Fruit fly (Drosophila melanogaster): ENCODE results near the gene msd5.
A peak's percentile ranks its signal among the peaks of the same experiment; 100 is the strongest.

msd5 gene

DNA sequence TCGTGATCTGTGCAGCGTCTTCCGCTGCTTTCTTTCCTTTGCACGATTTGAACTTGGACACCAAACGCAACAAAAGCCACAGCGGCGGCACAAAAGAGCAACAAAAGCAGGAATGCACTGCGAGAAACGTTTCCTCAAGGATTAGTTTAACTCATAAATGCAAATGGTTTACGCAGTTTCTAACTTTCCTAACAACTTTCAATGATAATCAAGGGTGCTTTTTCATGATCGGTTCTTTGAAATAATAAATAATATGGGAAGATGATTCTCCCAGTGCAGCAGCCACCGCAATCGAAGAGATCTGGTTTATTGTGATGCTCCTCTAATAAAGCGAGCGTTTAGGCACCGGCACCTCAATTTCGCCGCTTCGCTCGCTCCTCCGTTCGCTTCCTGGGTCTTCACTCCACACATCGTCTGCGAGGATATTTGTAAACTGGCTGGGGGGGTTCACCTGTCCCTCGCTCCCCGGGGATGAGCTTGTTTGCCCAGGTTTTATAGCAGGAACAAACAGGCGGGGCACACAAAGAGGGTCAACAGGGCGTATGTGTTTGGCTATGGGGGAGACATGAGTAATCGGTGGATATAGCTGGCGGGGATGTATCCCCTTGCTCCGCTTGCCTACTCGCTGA, 13.7 kb downstream of the msd5 start (continued):
- peak; percentile 76 for TF ChIP-seq CG12219 (GFP tag; optimal IDR thresholded peaks at IDR 0.05)
- 0 out of 3 replicates have a peak, but pooled peaks have one; percentile 37 for TF ChIP-seq CG6791 (GFP tag; IDR thresholded peaks at IDR 0.05; ENCODE audit: partially characterized antibody)
- TF ChIP-seq sna (GFP tag; IDR thresholded peaks at IDR 0.05; ENCODE audit: partially characterized antibody): no peak
- no peak for TF ChIP-seq toy (GFP tag; IDR thresholded peaks at IDR 0.05)
- TF ChIP-seq dm (GFP tag; optimal IDR thresholded peaks at IDR 0.05): peak; percentile 25
- TF ChIP-seq HLH4C (GFP tag; IDR thresholded peaks at IDR 0.05; ENCODE audit: partially characterized antibody): no peak
- TF ChIP-seq CG1602 (GFP tag; optimal IDR thresholded peaks at IDR 0.05): peak; percentile 60
- no peak for TF ChIP-seq CkIIα-i1 (GFP tag; IDR thresholded peaks at IDR 0.05)
- TF ChIP-seq CG8359 (GFP tag; optimal IDR thresholded peaks at IDR 0.05; ENCODE audit: borderline replicate concordance): peak; percentile 66
- no peak for TF ChIP-seq CG14965 (GFP tag; optimal IDR thresholded peaks at IDR 0.05; ENCODE audit: borderline replicate concordance)

DNA sequence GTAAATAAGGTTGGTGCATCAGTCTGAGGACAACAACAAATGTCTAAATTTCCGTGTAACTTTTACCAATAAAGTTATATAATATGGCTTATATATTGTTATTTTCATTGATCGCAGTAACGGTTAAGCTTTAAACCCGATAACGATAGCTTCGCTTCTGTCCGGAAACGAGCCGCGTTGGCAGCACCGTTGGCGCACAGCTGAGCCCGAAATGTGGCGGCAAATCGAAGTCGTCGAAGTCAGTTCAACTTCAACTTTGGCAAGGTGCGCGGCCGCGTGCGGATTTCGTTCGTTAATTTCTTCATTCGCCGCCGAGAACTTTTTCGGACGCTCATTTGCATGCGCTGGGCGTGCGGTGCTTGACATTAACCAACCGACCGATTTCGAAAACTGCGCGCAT, 14.7 kb downstream of the msd5 start, which contains the start of gene Myo61F:
TSS of gene Myo61F (plus strand) at position 240 of the 400 bp plus-strand sequence.
- TF ChIP-seq CG7556 (GFP tag; optimal IDR thresholded peaks at IDR 0.05) (no peak), Hmr (GFP tag; optimal IDR thresholded peaks at IDR 0.05) (no peak), B-H1 (GFP tag; IDR thresholded peaks at IDR 0.05) (no peak), Hr78 (GFP tag; optimal IDR thresholded peaks at IDR 0.05) (peak in 1 of 2 experiments; percentile 38), Adf1 (GFP tag; IDR thresholded peaks at IDR 0.05) (peak; percentile 88), Tbp (GFP tag; optimal IDR thresholded peaks at IDR 0.05) (no peak), CG14014 (GFP tag; IDR thresholded peaks at IDR 0.05) (no peak), Antp (GFP tag; optimal IDR thresholded peaks at IDR 0.05) (no peak), unc-4 (GFP tag; IDR thresholded peaks at IDR 0.05; ENCODE audit: partially characterized antibody) (peak; percentile 53), Sin3A (optimal IDR thresholded peaks at IDR 0.05) (no peak), ind (GFP tag; optimal IDR thresholded peaks at IDR 0.05) (no peak), gce (GFP tag; IDR thresholded peaks at IDR 0.05) (0 out of 3 replicates have a peak, but pooled peaks have one; percentile 23), hbn (GFP tag; IDR thresholded peaks at IDR 0.05; ENCODE audit: partially characterized antibody) (peak; percentile 48), B-H2 (GFP tag; optimal IDR thresholded peaks at IDR 0.05) (peak; percentile 32), knrl (GFP tag; IDR thresholded peaks at IDR 0.05; ENCODE audit: partially characterized antibody) (0 out of 3 replicates have a peak, but pooled peaks have one; percentile 23), wor (GFP tag; IDR thresholded peaks at IDR 0.05) (no peak), CG15514 (GFP tag; optimal IDR thresholded peaks at IDR 0.05) (peak; percentile 63), sna (GFP tag; IDR thresholded peaks at IDR 0.05; ENCODE audit: partially characterized antibody) (peak; percentile 42; the same call in 1 of the 2 replicates), pfk (GFP tag; optimal IDR thresholded peaks at IDR 0.05) (no peak), vvl (GFP tag; IDR thresholded peaks at IDR 0.05) (peak; percentile 74), tap (tag; optimal IDR thresholded peaks at IDR 0.05) (no peak), nerfin-2 (GFP tag; IDR thresholded peaks at IDR 0.05; ENCODE audit: partially characterized antibody) (no peak), CG17186 (GFP tag; optimal IDR thresholded peaks at IDR 0.05) (peak; percentile 72), Dp (GFP tag; optimal IDR thresholded peaks at IDR 0.05) (peak; percentile 86), trem (tag; optimal IDR thresholded peaks at IDR 0.05) (peak; percentile 98), Dll (GFP tag; IDR thresholded peaks at IDR 0.05; ENCODE audit: partially characterized antibody) (peak; percentile 54; the same call in 3 of the 4 replicates), nom (GFP tag; optimal IDR thresholded peaks at IDR 0.05) (peak; percentile 34), CG10366 (GFP tag; IDR thresholded peaks at IDR 0.05) (no peak), da (GFP tag; optimal IDR thresholded peaks at IDR 0.05) (no peak), ci (GFP tag; IDR thresholded peaks at IDR 0.05) (peak; percentile 34; the same call in 1 of the 3 replicates), dysf (GFP tag; IDR thresholded peaks at IDR 0.05) (0 out of 3 replicates have a peak, but pooled peaks have one; percentile 23), C15 (GFP tag; IDR thresholded peaks at IDR 0.05) (no peak), CG6791 (GFP tag; IDR thresholded peaks at IDR 0.05; ENCODE audit: partially characterized antibody) (peak; percentile 66), Drgx (GFP tag; IDR thresholded peaks at IDR 0.05) (no peak), Jarid2 (GFP tag; optimal IDR thresholded peaks at IDR 0.05) (peak; percentile 50), sens (GFP tag) (peak; percentile 27), prd (optimal IDR thresholded peaks at IDR 0.05) (no peak), prd (GFP tag; IDR thresholded peaks at IDR 0.05) (no peak), Meics (GFP tag; optimal IDR thresholded peaks at IDR 0.05) (no peak), Med (GFP tag) (peak; percentile 67)

Data from whole organism, embryonic.